Fruit fly (Drosophila melanogaster): ENCODE data around the gene CG12773.

CG12773 gene

dm6 chrX:1321664-1322063 is 32.1 kb downstream of the CG12773 start:
- no peak for TF ChIP-seq Myc (optimal IDR thresholded peaks at IDR 0.05)
- TF ChIP-seq br (GFP tag; optimal IDR thresholded peaks at IDR 0.05): no peak
- no peak for TF ChIP-seq CG9705 (GFP tag; optimal IDR thresholded peaks at IDR 0.05)
- no peak for TF ChIP-seq Vsx2 (GFP tag; optimal IDR thresholded peaks at IDR 0.05; ENCODE audit: partially characterized antibody)
- TF ChIP-seq Abd-B (GFP tag; optimal IDR thresholded peaks at IDR 0.05): no peak
- no peak for TF ChIP-seq fru (GFP tag; optimal IDR thresholded peaks at IDR 0.05)
- TF ChIP-seq Dfd (GFP tag; optimal IDR thresholded peaks at IDR 0.05): no peak
- TF ChIP-seq psq (GFP tag; optimal IDR thresholded peaks at IDR 0.05): no peak
- no peak for TF ChIP-seq Jra (GFP tag; optimal IDR thresholded peaks at IDR 0.05)
- TF ChIP-seq CrebA (GFP tag; optimal IDR thresholded peaks at IDR 0.05; ENCODE audit: borderline replicate concordance): no peak
- no peak for TF ChIP-seq Hr78 (GFP tag; optimal IDR thresholded peaks at IDR 0.05)
- TF ChIP-seq tai (GFP tag; optimal IDR thresholded peaks at IDR 0.05): no peak
- no peak for TF ChIP-seq brk (GFP tag; optimal IDR thresholded peaks at IDR 0.05)
- TF ChIP-seq Hnf4 (GFP tag; optimal IDR thresholded peaks at IDR 0.05): no peak
- no peak for TF ChIP-seq foxo (GFP tag; optimal IDR thresholded peaks at IDR 0.05)
- TF ChIP-seq lola (GFP tag; optimal IDR thresholded peaks at IDR 0.05): no peak
- TF ChIP-seq OdsH (GFP tag; optimal IDR thresholded peaks at IDR 0.05): no peak

DNA sequence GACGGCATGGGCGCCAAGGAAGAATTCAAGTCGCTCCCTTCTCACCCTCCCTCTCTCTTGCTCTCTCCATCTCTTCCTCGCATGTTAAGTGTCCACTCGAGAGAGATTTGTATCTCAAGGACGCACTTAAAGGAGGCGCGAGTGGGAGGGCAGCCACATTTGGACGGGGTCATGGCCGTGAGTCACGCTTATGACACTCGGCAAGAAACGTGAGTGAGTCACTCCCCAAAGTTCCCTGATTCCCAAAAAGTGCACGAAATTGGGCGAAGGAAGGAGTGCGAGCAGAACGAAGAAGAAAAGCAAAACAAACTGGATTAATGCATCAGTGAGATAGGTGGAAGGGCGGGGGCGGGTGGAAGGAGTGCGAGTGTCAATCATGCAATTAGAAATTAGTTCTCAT is 32.7 kb downstream of the CG12773 start:
- TF ChIP-seq dl (GFP tag; optimal IDR thresholded peaks at IDR 0.05; ENCODE audit: insufficient read depth in 1 of 2, partially characterized antibody in 2 of 2) (no peak), HLH106 (tag; optimal IDR thresholded peaks at IDR 0.05) (no peak), psq (GFP tag; optimal IDR thresholded peaks at IDR 0.05) (peak; percentile 43), Abd-B (GFP tag; optimal IDR thresholded peaks at IDR 0.05) (no peak), dmrt93B (GFP tag; optimal IDR thresholded peaks at IDR 0.05) (no peak), Hnf4 (GFP tag; optimal IDR thresholded peaks at IDR 0.05) (no peak), Rel (GFP tag; optimal IDR thresholded peaks at IDR 0.05) (no peak), Rel (tag; optimal IDR thresholded peaks at IDR 0.05) (peak; percentile 81), Jra (GFP tag; optimal IDR thresholded peaks at IDR 0.05) (peak; percentile 53)

DNA sequence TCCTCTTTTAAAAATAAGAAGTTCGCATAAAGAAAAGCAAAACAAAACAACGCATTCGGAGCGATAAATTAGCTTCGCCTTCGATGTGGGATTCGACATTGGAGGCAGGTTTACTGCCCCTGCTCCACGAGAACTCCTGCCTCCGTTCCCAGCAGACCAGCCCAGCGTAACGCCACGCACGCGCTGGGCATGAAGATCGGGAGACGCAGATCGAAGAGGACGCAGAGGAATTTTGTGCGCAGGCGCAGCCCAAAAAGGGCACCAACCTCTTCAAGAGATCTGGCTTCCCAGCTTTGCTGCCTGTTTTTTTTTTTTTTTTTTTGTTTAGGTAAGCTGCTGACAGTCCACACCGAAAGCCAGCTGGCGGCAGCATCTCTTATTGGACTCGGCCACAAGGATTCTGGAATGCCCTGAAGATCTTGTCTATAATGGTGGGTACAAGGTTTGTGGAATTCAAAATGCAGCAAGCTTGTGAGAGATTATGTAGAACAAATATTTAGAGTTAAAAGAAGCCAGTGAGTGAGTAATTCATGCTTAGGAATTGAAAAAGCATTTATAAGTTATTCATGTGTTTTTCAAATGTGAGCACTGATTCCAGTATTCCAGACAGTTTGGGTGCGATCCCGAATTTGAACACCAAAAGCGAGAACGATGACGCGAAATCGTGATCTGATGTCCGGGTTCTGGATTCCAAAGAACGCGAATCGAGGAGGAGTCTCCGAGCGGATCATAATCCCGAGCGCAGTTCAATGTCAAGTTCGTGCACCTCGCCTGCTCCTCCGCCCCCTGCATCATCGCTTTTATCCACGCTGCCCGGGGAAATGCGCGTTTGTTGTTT is 33.4 kb downstream of the CG12773 start:
- TF ChIP-seq Abd-B (GFP tag; optimal IDR thresholded peaks at IDR 0.05) (no peak), Vsx2 (GFP tag; optimal IDR thresholded peaks at IDR 0.05; ENCODE audit: partially characterized antibody) (peak; percentile 90), foxo (GFP tag; optimal IDR thresholded peaks at IDR 0.05) (peak in 1 of 2 experiments; percentile 69), usp (GFP tag; optimal IDR thresholded peaks at IDR 0.05) (no peak), h (GFP tag; optimal IDR thresholded peaks at IDR 0.05) (peak; percentile 56), OdsH (GFP tag; optimal IDR thresholded peaks at IDR 0.05) (peak; percentile 67), rgr (GFP tag; optimal IDR thresholded peaks at IDR 0.05) (peak; percentile 50), woc (GFP tag; optimal IDR thresholded peaks at IDR 0.05) (peak; percentile 84), ey (GFP tag; optimal IDR thresholded peaks at IDR 0.05) (peak; percentile 65), brk (GFP tag; optimal IDR thresholded peaks at IDR 0.05) (no peak), CrebA (GFP tag; optimal IDR thresholded peaks at IDR 0.05; ENCODE audit: borderline replicate concordance) (peak; percentile 49), sage (GFP tag; optimal IDR thresholded peaks at IDR 0.05) (no peak), HLH106 (tag; optimal IDR thresholded peaks at IDR 0.05) (peak; percentile 70), psq (GFP tag; optimal IDR thresholded peaks at IDR 0.05) (peak; percentile 60), Hr78 (GFP tag; optimal IDR thresholded peaks at IDR 0.05) (no peak), GATAd (GFP tag; optimal IDR thresholded peaks at IDR 0.05) (no peak), dl (GFP tag; optimal IDR thresholded peaks at IDR 0.05; ENCODE audit: insufficient read depth in 1 of 2, partially characterized antibody in 2 of 2) (no peak), Dif (GFP tag; optimal IDR thresholded peaks at IDR 0.05; ENCODE audit: partially characterized antibody) (peak; percentile 25), br (GFP tag; optimal IDR thresholded peaks at IDR 0.05) (peak; percentile 30), Sp1 (GFP tag; optimal IDR thresholded peaks at IDR 0.05) (peak; percentile 58), sv (GFP tag; optimal IDR thresholded peaks at IDR 0.05) (no peak), Hr83 (GFP tag; optimal IDR thresholded peaks at IDR 0.05; ENCODE audit: poor library complexity, severe bottlenecking) (no peak), CG9705 (GFP tag; optimal IDR thresholded peaks at IDR 0.05) (peak; percentile 32), pan (optimal IDR thresholded peaks at IDR 0.05) (no peak), fru (GFP tag; optimal IDR thresholded peaks at IDR 0.05) (peak; percentile 74), dmrt93B (GFP tag; optimal IDR thresholded peaks at IDR 0.05) (peak; percentile 50)

Measured in whole organism, wandering third instar larva.